Worm (Caenorhabditis elegans) whole organism, L4 larva: ENCODE data around the gene rgs-9.
A peak's percentile ranks its signal among the peaks of the same experiment; 100 is the strongest.

Experiments used
- F10B5.3 ChIP-seq: sonication (generic microtip); optimal IDR thresholded peaks from 2 replicates; lab custom pipeline; 2016; ENCODE audit warnings: mild to moderate bottlenecking, missing genetic modification characterization, missing compliant biosample characterization
- F37D6.2 ChIP-seq: sonication (generic microtip); optimal IDR thresholded peaks from 2 replicates; lab custom pipeline; 2016; ENCODE audit warnings: mild to moderate bottlenecking, missing genetic modification characterization, missing compliant biosample characterization
- F44E2.7 ChIP-seq: fragments of 200-800 bp; sonication (Bioruptor generic); IDR thresholded peaks from 2 replicates; pipeline ENCODE4 v2.1.2; 2022; ENCODE audit warnings: missing genetic modification characterization, missing compliant biosample characterization
- F49E8.2 ChIP-seq: sonication (generic microtip); optimal IDR thresholded peaks from 2 replicates; lab custom pipeline; 2016; ENCODE audit warnings: missing compliant biosample characterization, mild to moderate bottlenecking, missing genetic modification characterization, borderline replicate concordance
- T26A8.4 ChIP-seq: fragments of 200-800 bp; sonication (Bioruptor generic); IDR thresholded peaks from 2 replicates; pipeline ENCODE4 v1.3.6; 2022; ENCODE audit warnings: missing genetic modification characterization, missing compliant biosample characterization
- Y5F2A.4 ChIP-seq: fragments of 200-800 bp; sonication (Bioruptor generic); optimal IDR thresholded peaks from 2 replicates; lab custom pipeline; 2018; ENCODE audit warnings: mild to moderate bottlenecking, missing genetic modification characterization, missing compliant biosample characterization
- ZK337.2 ChIP-seq: fragments of 200-800 bp; sonication (Bioruptor generic); IDR thresholded peaks from 2 replicates; pipeline ENCODE4 v1.3.6; 2022; ENCODE audit warnings: missing genetic modification reagents, missing genetic modification characterization, missing compliant biosample characterization
- arid-1 ChIP-seq: fragments of 200-800 bp; sonication (Bioruptor generic); conservative IDR thresholded peaks from 2 replicates; pipeline ENCODE4 v1.3.6; 2022; ENCODE audit warnings: missing genetic modification reagents, missing genetic modification characterization, missing compliant biosample characterization
- attf-4 ChIP-seq: sonication (generic microtip); optimal IDR thresholded peaks from 3 replicates; lab custom pipeline; 2017; ENCODE audit warnings: missing biosample characterization, missing genetic modification characterization
- ceh-20 ChIP-seq: fragments of 200-800 bp; sonication (Bioruptor generic); IDR thresholded peaks from 2 replicates; pipeline ENCODE4 v1.3.6; 2022; ENCODE audit warnings: missing genetic modification reagents, missing genetic modification characterization, missing compliant biosample characterization
- daf-16 ChIP-seq, 3 experiments: sonication (generic microtip); optimal IDR thresholded peaks; 2 replicates each; lab custom pipeline; 2016 to 2017; ENCODE audit warnings: missing genetic modification characterization in 3 of 3, missing genetic modification reagents in 3 of 3, mild to moderate bottlenecking in 2 of 3, missing compliant biosample characterization in 2 of 3, missing biosample characterization in 1 of 3, moderate library complexity in 1 of 3
- daf-19 ChIP-seq: fragments of 200-800 bp; sonication (Bioruptor generic); conservative IDR thresholded peaks from 2 replicates; pipeline ENCODE4 v1.3.6; 2022; ENCODE audit warnings: missing genetic modification characterization, missing compliant biosample characterization
- daf-8 ChIP-seq: fragments of 200-800 bp; sonication (Bioruptor generic); IDR thresholded peaks from 2 replicates; pipeline ENCODE4 v1.3.6; 2022; ENCODE audit warnings: missing genetic modification characterization, missing compliant biosample characterization
- dmd-6 ChIP-seq: fragments of 200-800 bp; sonication (Bioruptor generic); IDR thresholded peaks from 2 replicates; pipeline ENCODE4 v1.3.6; 2022; ENCODE audit warnings: missing genetic modification reagents, missing genetic modification characterization, missing compliant biosample characterization
- duxl-1 ChIP-seq: sonication (generic microtip); optimal IDR thresholded peaks from 2 replicates; lab custom pipeline; 2016; ENCODE audit warnings: mild to moderate bottlenecking, missing genetic modification characterization, moderate library complexity, missing compliant biosample characterization; ENCODE audit not compliant: poor library complexity
- egl-27 ChIP-seq: sonication (generic microtip); optimal IDR thresholded peaks from 3 replicates; lab custom pipeline; 2017; ENCODE audit warnings: missing biosample characterization, missing genetic modification reagents, missing genetic modification characterization
- fkh-10 ChIP-seq: fragments of 150-350 bp; optimal IDR thresholded peaks from 2 replicates; lab custom pipeline; 2014; ENCODE audit warnings: missing biosample characterization, missing genetic modification reagents, missing genetic modification characterization
- hif-1 ChIP-seq, 2 experiments: sonication (generic microtip); optimal IDR thresholded peaks; 2 replicates each; lab custom pipeline; 2016 to 2017; ENCODE audit warnings: missing compliant biosample characterization in 2 of 2, missing genetic modification characterization in 2 of 2, missing genetic modification reagents in 2 of 2, missing genotype in 2 of 2, mild to moderate bottlenecking in 1 of 2
- hlh-11 ChIP-seq: fragments of 200-800 bp; sonication (Bioruptor generic); optimal IDR thresholded peaks from 2 replicates; lab custom pipeline; 2018; ENCODE audit warnings: mild to moderate bottlenecking, missing genetic modification characterization, missing compliant biosample characterization
- hlh-30 ChIP-seq: sonication (generic microtip); optimal IDR thresholded peaks from 2 replicates; lab custom pipeline; 2017; ENCODE audit warnings: antibody characterized with exemption, mild to moderate bottlenecking, missing genetic modification characterization, missing compliant biosample characterization; ENCODE audit not compliant: insufficient read depth
- hmg-1.1 ChIP-seq: fragments of 200-800 bp; sonication (Bioruptor generic); IDR thresholded peaks from 2 replicates; pipeline ENCODE4 v1.3.6; 2022; ENCODE audit warnings: missing genetic modification reagents, missing genetic modification characterization, missing compliant biosample characterization
- jun-1 ChIP-seq: fragments of 150-350 bp; optimal IDR thresholded peaks from 2 replicates; lab custom pipeline; 2014; ENCODE audit warnings: missing biosample characterization, missing genetic modification reagents, missing genetic modification characterization
- lin-39 ChIP-seq: fragments of 150-350 bp; optimal IDR thresholded peaks from 2 replicates; lab custom pipeline; 2014; ENCODE audit warnings: missing biosample characterization, missing genetic modification reagents, missing genetic modification characterization
- lir-3 ChIP-seq: sonication (generic microtip); optimal IDR thresholded peaks from 2 replicates; lab custom pipeline; 2016; ENCODE audit warnings: mild to moderate bottlenecking, missing genetic modification characterization, missing compliant biosample characterization
- lsy-2 ChIP-seq, 2 experiments: fragments of 150-350 bp in 1 of 2; sonication (generic microtip) in 1 of 2; optimal IDR thresholded peaks; 2 replicates each; lab custom pipeline; 2014 to 2017; ENCODE audit warnings: missing biosample characterization in 2 of 2, missing genetic modification characterization in 2 of 2
- madf-5 ChIP-seq, 2 experiments: fragments of 200-800 bp; sonication (Bioruptor generic); IDR thresholded peaks; 2 replicates each; pipeline ENCODE4 v1.3.6; 2022; ENCODE audit warnings: missing compliant biosample characterization in 2 of 2, missing genetic modification characterization in 2 of 2
- mep-1 ChIP-seq: fragments of 150-350 bp; sonication (generic microtip); optimal IDR thresholded peaks from 3 replicates; lab custom pipeline; 2014; ENCODE audit warnings: missing biosample characterization, missing genetic modification characterization
- mes-2 ChIP-seq: sonication (generic microtip); optimal IDR thresholded peaks from 2 replicates; lab custom pipeline; 2016; ENCODE audit warnings: missing genotype, mild to moderate bottlenecking, missing genetic modification characterization, missing compliant biosample characterization; ENCODE audit not compliant: poor library complexity, severe bottlenecking
- mxl-3 ChIP-seq: fragments of 200-800 bp; sonication (Bioruptor generic); optimal IDR thresholded peaks from 2 replicates; lab custom pipeline; 2018; ENCODE audit warnings: mild to moderate bottlenecking, missing genetic modification characterization, missing compliant biosample characterization
- nhr-102 ChIP-seq: sonication (generic microtip); optimal IDR thresholded peaks from 2 replicates; lab custom pipeline; 2016; ENCODE audit warnings: mild to moderate bottlenecking, missing genetic modification characterization, moderate library complexity, missing compliant biosample characterization
- nhr-11 ChIP-seq: fragments of 150-350 bp; optimal IDR thresholded peaks from 2 replicates; lab custom pipeline; 2014; ENCODE audit warnings: missing biosample characterization, missing genetic modification characterization
- nhr-237 ChIP-seq: sonication (generic microtip); optimal IDR thresholded peaks from 2 replicates; lab custom pipeline; 2017; ENCODE audit warnings: missing biosample characterization, missing genetic modification characterization
- nhr-48 ChIP-seq: sonication (generic microtip); optimal IDR thresholded peaks from 2 replicates; lab custom pipeline; 2016; ENCODE audit warnings: mild to moderate bottlenecking, missing genetic modification characterization, missing compliant biosample characterization
- nhr-6 ChIP-seq: fragments of 150-350 bp; optimal IDR thresholded peaks from 2 replicates; lab custom pipeline; 2014; ENCODE audit warnings: missing biosample characterization, missing genetic modification characterization
- nhr-77 ChIP-seq: fragments of 150-350 bp; optimal IDR thresholded peaks from 2 replicates; lab custom pipeline; 2014; ENCODE audit warnings: missing biosample characterization, missing genetic modification characterization
- pqm-1 ChIP-seq: sonication (generic microtip); optimal IDR thresholded peaks from 2 replicates; lab custom pipeline; 2017; ENCODE audit warnings: missing biosample characterization, missing genetic modification characterization
- rbr-2 ChIP-seq: sonication (generic microtip); optimal IDR thresholded peaks from 2 replicates; lab custom pipeline; 2016; ENCODE audit warnings: missing genotype, missing genetic modification characterization, missing compliant biosample characterization
- snpc-1.2 ChIP-seq: fragments of 200-800 bp; sonication (Bioruptor generic); IDR thresholded peaks from 2 replicates; pipeline ENCODE4 v1.3.6; 2022; ENCODE audit warnings: missing genetic modification reagents, missing genetic modification characterization, missing compliant biosample characterization
- spr-1 ChIP-seq: sonication (generic microtip); optimal IDR thresholded peaks from 2 replicates; lab custom pipeline; 2016; ENCODE audit warnings: mild to moderate bottlenecking, missing genetic modification characterization, missing compliant biosample characterization
- tra-1 ChIP-seq: fragments of 200-800 bp; sonication (Bioruptor generic); IDR thresholded peaks from 2 replicates; pipeline ENCODE4 v1.3.6; 2022; ENCODE audit warnings: missing genetic modification reagents, missing genetic modification characterization, missing compliant biosample characterization
- unc-39 ChIP-seq: sonication (generic microtip); optimal IDR thresholded peaks from 2 replicates; lab custom pipeline; 2017; ENCODE audit warnings: missing biosample characterization, missing genetic modification characterization
- unc-62 ChIP-seq, 3 experiments: fragments of 150-350 bp in 1 of 3; sonication (generic microtip); optimal IDR thresholded peaks in 2 of 3; peaks in 1 of 3; 1 replicate in 1 of 3; 2 replicates in 2 of 3; lab custom pipeline; 2014 to 2017; ENCODE audit warnings: missing biosample characterization in 3 of 3, missing genetic modification characterization in 3 of 3, missing genetic modification reagents in 3 of 3, missing genotype in 1 of 3
- vab-7 ChIP-seq: fragments of 200-800 bp; sonication (Bioruptor generic); IDR thresholded peaks from 2 replicates; pipeline ENCODE4 v1.3.6; 2022; ENCODE audit warnings: missing genetic modification reagents, missing genetic modification characterization, missing compliant biosample characterization
- zfp-2 ChIP-seq: sonication (generic microtip); optimal IDR thresholded peaks from 2 replicates; lab custom pipeline; 2016; ENCODE audit warnings: mild to moderate bottlenecking, missing genetic modification characterization, missing compliant biosample characterization
- zfp-3 ChIP-seq: fragments of 200-800 bp; sonication (Bioruptor generic); conservative IDR thresholded peaks from 2 replicates; pipeline ENCODE4 v1.3.6; 2022; ENCODE audit warnings: missing genetic modification reagents, missing genetic modification characterization, missing compliant biosample characterization
- zip-2 ChIP-seq: fragments of 150-350 bp; optimal IDR thresholded peaks from 2 replicates; lab custom pipeline; 2014; ENCODE audit warnings: missing biosample characterization, missing genetic modification characterization

Gene rgs-9

ce11 chrX:1880665-1881064, 34.4 kb upstream of the rgs-9 start (continued):
- TF ChIP-seq unc-62 (GFP tag; optimal IDR thresholded peaks at IDR 0.05 in 1 of 2; lab: Kevin White, UChicago) (no peak), unc-62 (tag; optimal IDR thresholded peaks at IDR 0.05; lab: Kevin White, UChicago) (no peak), jun-1 (tag; lab: Kevin White, UChicago) (no peak), pqm-1 (no peak), mes-2 (tag; lab: Kevin White, UChicago) (peak; percentile 86), duxl-1 (peak; percentile 97), F37D6.2 (tag; lab: Kevin White, UChicago) (peak; percentile 44), nhr-77 (peak; percentile 25), tra-1 (no peak; the same call in 1 of the 2 replicates), zfp-3 (peak; percentile 65; the same call in 1 of the 2 replicates), attf-4 (no peak), nhr-48 (tag; lab: Kevin White, UChicago) (no peak), hlh-30 (tag; lab: Kevin White, UChicago) (peak; percentile 54), F49E8.2 (tag; lab: Kevin White, UChicago) (peak; percentile 19)

ce11 chrX:1888445-1889035, 26.5 kb upstream of the rgs-9 start:
- TF ChIP-seq arid-1 (GFP tag; lab: Robert Waterston, UW), result no peak
- TF ChIP-seq F10B5.3, result peak; percentile 81
- peak in 1 of 2 experiments; percentile 92 for TF ChIP-seq daf-16 (GFP tag; optimal IDR thresholded peaks at IDR 0.05; lab: Kevin White, UChicago)
- peak; percentile 49 for TF ChIP-seq daf-16 (tag; optimal IDR thresholded peaks at IDR 0.05; lab: Kevin White, UChicago)
- peak; percentile 45 for TF ChIP-seq mxl-3 (GFP tag; lab: Kevin White, UChicago)
- TF ChIP-seq mes-2 (tag; lab: Kevin White, UChicago), result peak; percentile 85
- peak; percentile 40; the same call in 1 of the 2 replicates for TF ChIP-seq snpc-1.2
- TF ChIP-seq egl-27 (tag; lab: Kevin White, UChicago), result no peak
- TF ChIP-seq F44E2.7, result no peak
- TF ChIP-seq lsy-2 (tag; optimal IDR thresholded peaks at IDR 0.05; lab: Kevin White, UChicago), result peak; percentile 66 to 73
- no peak for TF ChIP-seq daf-19
- peak; percentile 89 for TF ChIP-seq nhr-77
- TF ChIP-seq nhr-237 (tag; lab: Kevin White, UChicago), result peak; percentile 43
- TF ChIP-seq rbr-2 (tag; lab: Kevin White, UChicago), result peak; percentile 84
- peak; percentile 1 for TF ChIP-seq nhr-11 (tag; lab: Kevin White, UChicago)
- peak; percentile 81 for TF ChIP-seq mep-1
- no peak for TF ChIP-seq unc-39 (tag; lab: Kevin White, UChicago)
- TF ChIP-seq lir-3 (tag; lab: Kevin White, UChicago), result peak; percentile 9
- peak; percentile 26 for TF ChIP-seq nhr-48 (tag; lab: Kevin White, UChicago)
- TF ChIP-seq ZK337.2 (GFP tag; lab: Robert Waterston, UW), result 0 out of 2 replicates have a peak, but pooled peaks have one; percentile 50
- TF ChIP-seq zfp-2 (tag; lab: Kevin White, UChicago), result no peak
- TF ChIP-seq lin-39 (tag; lab: Kevin White, UChicago), result no peak
- TF ChIP-seq unc-62 (GFP tag; optimal IDR thresholded peaks at IDR 0.05 in 1 of 2; lab: Kevin White, UChicago), result peak in 1 of 2 experiments; percentile 12
- TF ChIP-seq unc-62 (tag; optimal IDR thresholded peaks at IDR 0.05; lab: Kevin White, UChicago), result no peak
- peak; percentile 90 for TF ChIP-seq nhr-102 (tag; lab: Kevin White, UChicago)
- peak; percentile 15 for TF ChIP-seq hlh-30 (tag; lab: Kevin White, UChicago)
- TF ChIP-seq jun-1 (tag; lab: Kevin White, UChicago), result peak; percentile 62
- no peak for TF ChIP-seq T26A8.4
- no peak for TF ChIP-seq vab-7 (GFP tag; lab: Robert Waterston, UW)
- no peak for TF ChIP-seq daf-8
- TF ChIP-seq fkh-10 (GFP tag; lab: Kevin White, UChicago), result no peak
- peak; percentile 2 for TF ChIP-seq Y5F2A.4 (GFP tag; lab: Kevin White, UChicago)
- TF ChIP-seq hmg-1.1 (GFP tag; lab: Robert Waterston, UW), result peak; percentile 90
- no peak for TF ChIP-seq madf-5 (GFP tag; IDR thresholded peaks at IDR 0.05; lab: Robert Waterston, UW)
- TF ChIP-seq hif-1 (tag; optimal IDR thresholded peaks at IDR 0.05; lab: Kevin White, UChicago), result peak in 1 of 2 experiments; percentile 3
- peak; percentile 65 for TF ChIP-seq zip-2
- peak; percentile 67 for TF ChIP-seq dmd-6
- no peak for TF ChIP-seq ceh-20
- peak; percentile 40 for TF ChIP-seq spr-1 (tag; lab: Kevin White, UChicago)
- no peak for TF ChIP-seq nhr-6 (tag; lab: Kevin White, UChicago)
- peak; percentile 94 for TF ChIP-seq duxl-1
- peak; percentile 58 for TF ChIP-seq hlh-11 (tag; lab: Kevin White, UChicago)
